Worm (Caenorhabditis elegans): Measurements from ENCODE around the gene C47E8.9.

The C47E8.9 gene

ce11 chrV:14686231-14687105 lies 23.4 kb downstream of the C47E8.9 start (continued):
- TF ChIP-seq grh-1 (GFP tag; IDR thresholded peaks at IDR 0.05) (no peak), irx-1 (tag; optimal IDR thresholded peaks at IDR 0.05) (no peak), isw-1 (GFP tag; IDR thresholded peaks at IDR 0.05) (no peak), lin-14 (GFP tag; optimal IDR thresholded peaks at IDR 0.05) (peak; percentile 5), nhr-11 (tag; optimal IDR thresholded peaks at IDR 0.05) (no peak), ces-1 (GFP tag; optimal IDR thresholded peaks at IDR 0.05) (no peak), hlh-4 (tag; optimal IDR thresholded peaks at IDR 0.05) (no peak), pag-3 (tag; optimal IDR thresholded peaks at IDR 0.05; ENCODE audit: borderline replicate concordance, insufficient read depth) (no peak), mep-1 (tag; optimal IDR thresholded peaks at IDR 0.05) (peak; percentile 26), tlp-1 (tag; optimal IDR thresholded peaks at IDR 0.05) (no peak), nhr-28 (tag; optimal IDR thresholded peaks at IDR 0.05) (no peak), ztf-11 (tag; optimal IDR thresholded peaks at IDR 0.05) (peak in 1 of 2 experiments; percentile 18)

ce11 chrV:14687106-14687964 lies 24.2 kb downstream of the C47E8.9 start:
- TF ChIP-seq nhr-85 (tag), result peak; percentile 62
- TF ChIP-seq ceh-82 (tag; optimal IDR thresholded peaks at IDR 0.05), result no peak
- no peak for TF ChIP-seq mdl-1 (tag; optimal IDR thresholded peaks at IDR 0.05)
- TF ChIP-seq ztf-11 (tag; optimal IDR thresholded peaks at IDR 0.05), result peak in 1 of 2 experiments; percentile 7
- TF ChIP-seq vab-15 (tag; optimal IDR thresholded peaks at IDR 0.05), result no peak
- no peak for TF ChIP-seq zip-4 (GFP tag; optimal IDR thresholded peaks at IDR 0.05)
- no peak for TF ChIP-seq swsn-7 (tag; optimal IDR thresholded peaks at IDR 0.05)
- peak; percentile 68 for TF ChIP-seq ama-1 (optimal IDR thresholded peaks at IDR 0.05)
- TF ChIP-seq efl-1 (optimal IDR thresholded peaks at IDR 0.05), result no peak
- TF ChIP-seq efl-1 (GFP tag; optimal IDR thresholded peaks at IDR 0.05 in 1 of 2), result peak in 1 of 2 experiments; percentile 78
- TF ChIP-seq rnt-1 (tag; optimal IDR thresholded peaks at IDR 0.05), result peak; percentile 1
- TF ChIP-seq skn-1 (tag; optimal IDR thresholded peaks at IDR 0.05), result peak; percentile 21

DNA sequence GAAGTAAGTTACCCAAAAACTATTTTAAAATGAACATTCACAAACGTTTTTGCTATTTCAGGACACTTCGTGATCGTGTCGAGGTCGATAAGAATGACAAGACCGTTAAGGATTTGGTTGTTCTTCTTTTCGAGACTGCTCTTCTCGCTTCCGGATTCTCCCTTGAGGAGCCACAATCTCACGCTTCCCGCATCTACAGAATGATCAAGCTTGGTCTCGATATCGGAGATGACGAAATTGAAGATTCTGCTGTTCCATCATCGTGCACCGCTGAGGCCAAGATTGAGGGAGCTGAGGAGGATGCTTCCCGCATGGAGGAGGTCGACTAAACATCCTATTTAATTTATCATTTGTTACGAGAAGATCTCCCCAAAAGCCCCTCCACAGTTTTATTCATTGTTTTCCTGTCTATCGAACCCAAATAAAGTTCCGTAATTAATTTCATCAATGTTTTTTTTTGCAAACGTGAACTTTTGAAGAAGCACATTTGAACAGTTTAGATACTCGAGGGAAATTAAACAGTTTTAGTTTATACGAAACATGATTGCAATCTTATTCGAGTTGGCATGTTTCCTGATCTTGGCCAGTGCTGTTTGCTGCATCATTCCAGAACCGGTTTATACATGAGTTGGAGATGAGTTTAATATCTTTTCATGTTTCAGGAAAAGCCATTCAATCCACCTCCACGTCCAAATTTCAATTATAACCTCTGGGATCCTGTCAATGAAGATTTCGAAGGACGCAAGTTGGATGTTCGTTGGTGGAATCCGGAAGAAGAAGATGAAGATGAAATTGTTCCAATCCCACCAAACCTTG lies 25.2 kb downstream of the C47E8.9 start, which contains the start of gene C47E8.11:
Gene C47E8.11, plus strand, starts transcription at position 520 of the 816 bp plus-strand sequence.
- peak; percentile 5 for TF ChIP-seq egl-13 (tag; optimal IDR thresholded peaks at IDR 0.05)
- peak; percentile 25 for TF ChIP-seq lin-13 (GFP tag; optimal IDR thresholded peaks at IDR 0.05)
- TF ChIP-seq pqm-1 (tag; optimal IDR thresholded peaks at IDR 0.05), result peak; percentile 37
- no peak for TF ChIP-seq nhr-77 (tag; optimal IDR thresholded peaks at IDR 0.05)
- TF ChIP-seq unc-86 (tag; optimal IDR thresholded peaks at IDR 0.05), result peak; percentile 28
- no peak for TF ChIP-seq vab-15 (tag; optimal IDR thresholded peaks at IDR 0.05)
- peak; percentile 69 for TF ChIP-seq nhr-71 (tag; optimal IDR thresholded peaks at IDR 0.05)
- peak; percentile 48 for TF ChIP-seq nhr-47 (tag; optimal IDR thresholded peaks at IDR 0.05)
- no peak for TF ChIP-seq unc-62 (GFP tag; optimal IDR thresholded peaks at IDR 0.05)
- TF ChIP-seq alr-1 (tag; optimal IDR thresholded peaks at IDR 0.05; ENCODE audit: borderline replicate concordance), result no peak
- no peak for TF ChIP-seq ceh-88 (GFP tag; IDR thresholded peaks at IDR 0.05)
- peak; percentile 18 for TF ChIP-seq pag-3 (tag; optimal IDR thresholded peaks at IDR 0.05; ENCODE audit: borderline replicate concordance, insufficient read depth)
- no peak for TF ChIP-seq nhr-76 (tag; optimal IDR thresholded peaks at IDR 0.05)
- peak; percentile 33 for TF ChIP-seq ceh-8 (GFP tag; optimal IDR thresholded peaks at IDR 0.05)
- TF ChIP-seq nhr-20 (tag; optimal IDR thresholded peaks at IDR 0.05), result peak; percentile 39
- TF ChIP-seq lsy-2 (tag; optimal IDR thresholded peaks at IDR 0.05), result peak; percentile 26 to 41
- TF ChIP-seq snpc-4 (tag; optimal IDR thresholded peaks at IDR 0.05), result peak; percentile 28
- peak; percentile 24 to 62 for TF ChIP-seq lin-35 (GFP tag; optimal IDR thresholded peaks at IDR 0.05)
- peak; percentile 65 for TF ChIP-seq pax-3 (tag; optimal IDR thresholded peaks at IDR 0.05)
- peak; percentile 20 for TF ChIP-seq aha-1 (tag; optimal IDR thresholded peaks at IDR 0.05)
- peak; percentile 65 for TF ChIP-seq nhr-90 (tag; optimal IDR thresholded peaks at IDR 0.05; ENCODE audit: poor library complexity)
- peak; percentile 62 for TF ChIP-seq mep-1 (tag; optimal IDR thresholded peaks at IDR 0.05)
- TF ChIP-seq xbp-1 (tag; optimal IDR thresholded peaks at IDR 0.05), result peak; percentile 12
- TF ChIP-seq ztf-11 (tag; optimal IDR thresholded peaks at IDR 0.05), result no peak
- peak; percentile 63 for TF ChIP-seq swsn-7 (tag; optimal IDR thresholded peaks at IDR 0.05)
- peak; percentile 67 for TF ChIP-seq snu-23 (GFP tag; optimal IDR thresholded peaks at IDR 0.05)

Measured in whole organism, L1 larva.